Worm (Caenorhabditis elegans) whole organism, L1 larva: Measurements from ENCODE around the gene nlp-67.

Source experiments
- C04F5.9 ChIP-seq: sonication (generic microtip); optimal IDR thresholded peaks from 2 replicates; lab custom pipeline; 2016; ENCODE audit warnings: missing genetic modification characterization, missing compliant biosample characterization
- Y116A8C.19 ChIP-seq: sonication (generic microtip); optimal IDR thresholded peaks from 2 replicates; lab custom pipeline; 2016; ENCODE audit warnings: missing compliant biosample characterization, missing genetic modification characterization, borderline replicate concordance
- aha-1 ChIP-seq: fragments of 150-350 bp; optimal IDR thresholded peaks from 2 replicates; lab custom pipeline; 2014; ENCODE audit warnings: missing biosample characterization, missing genetic modification characterization
- ceh-8 ChIP-seq: fragments of 200-800 bp; sonication (Bioruptor generic); optimal IDR thresholded peaks from 2 replicates; lab custom pipeline; 2018; ENCODE audit warnings: mild to moderate bottlenecking, missing genetic modification characterization, moderate library complexity, missing compliant biosample characterization
- ceh-82 ChIP-seq, 3 experiments: fragments of 150-350 bp in 1 of 3; sonication (generic microtip) in 2 of 3; optimal IDR thresholded peaks; 2 replicates each; lab custom pipeline; 2014 to 2017; ENCODE audit warnings: missing biosample characterization in 3 of 3, missing genetic modification characterization in 3 of 3
- ceh-88 ChIP-seq: fragments of 200-800 bp; sonication (Bioruptor generic); IDR thresholded peaks from 2 replicates; pipeline ENCODE4 v1.3.6; 2022; ENCODE audit warnings: missing genetic modification characterization, missing compliant biosample characterization
- ces-1 ChIP-seq: fragments of 150-350 bp; optimal IDR thresholded peaks from 2 replicates; lab custom pipeline; 2014; ENCODE audit warnings: missing biosample characterization, missing genetic modification reagents, missing genetic modification characterization
- dsc-1 ChIP-seq: sonication (generic microtip); optimal IDR thresholded peaks from 2 replicates; lab custom pipeline; 2016; ENCODE audit warnings: mild to moderate bottlenecking, missing genetic modification characterization, missing compliant biosample characterization
- efl-1 ChIP-seq, 4 experiments: fragments of 150-350 bp; optimal IDR thresholded peaks in 3 of 4; peaks in 1 of 4; 1 replicate in 1 of 4; 2 replicates in 3 of 4; lab custom pipeline; 2014; ENCODE audit warnings: missing biosample characterization in 2 of 4, missing genetic modification characterization in 2 of 4, missing genetic modification reagents in 2 of 4
- egl-13 ChIP-seq: sonication (generic microtip); optimal IDR thresholded peaks from 2 replicates; lab custom pipeline; 2016; ENCODE audit warnings: missing genotype, missing genetic modification reagents, missing genetic modification characterization, missing compliant biosample characterization
- ets-5 ChIP-seq: fragments of 200-800 bp; sonication (Bioruptor generic); IDR thresholded peaks from 2 replicates; pipeline ENCODE4 v1.3.6; 2022; ENCODE audit warnings: missing genetic modification characterization, missing compliant biosample characterization
- fos-1 ChIP-seq: fragments of 150-350 bp; optimal IDR thresholded peaks from 2 replicates; lab custom pipeline; 2014; ENCODE audit warnings: missing biosample characterization, missing genetic modification characterization
- grh-1 ChIP-seq: fragments of 200-800 bp; sonication (Bioruptor generic); IDR thresholded peaks from 2 replicates; pipeline ENCODE4 v1.3.6; 2022; ENCODE audit warnings: missing genetic modification reagents, missing genetic modification characterization, missing compliant biosample characterization
- lin-13 ChIP-seq: fragments of 150-350 bp; optimal IDR thresholded peaks from 2 replicates; lab custom pipeline; 2014; ENCODE audit warnings: missing biosample characterization, missing genetic modification reagents, missing genetic modification characterization
- lin-14 ChIP-seq: fragments of 200-800 bp; sonication (Bioruptor generic); optimal IDR thresholded peaks from 2 replicates; lab custom pipeline; 2018; ENCODE audit warnings: mild to moderate bottlenecking, missing genetic modification characterization, moderate library complexity, missing compliant biosample characterization
- lin-15B ChIP-seq: fragments of 150-350 bp; sonication (generic microtip); optimal IDR thresholded peaks from 3 replicates; lab custom pipeline; 2014; ENCODE audit warnings: missing biosample characterization, missing genetic modification characterization
- lin-35 ChIP-seq, 2 experiments: fragments of 150-350 bp; optimal IDR thresholded peaks; 2 replicates each; lab custom pipeline; 2014; ENCODE audit warnings: missing biosample characterization in 2 of 2, missing genetic modification characterization in 2 of 2, missing genetic modification reagents in 2 of 2
- lin-39 ChIP-seq: fragments of 150-350 bp; optimal IDR thresholded peaks from 2 replicates; lab custom pipeline; 2014; ENCODE audit warnings: missing biosample characterization, missing genetic modification reagents, missing genetic modification characterization
- mdl-1 ChIP-seq, 2 experiments: fragments of 150-350 bp; optimal IDR thresholded peaks; 2 replicates each; lab custom pipeline; 2014 to 2017; ENCODE audit warnings: missing biosample characterization in 2 of 2, missing genetic modification characterization in 2 of 2, inconsistent platforms in 1 of 2
- mef-2 ChIP-seq: fragments of 150-350 bp; optimal IDR thresholded peaks from 2 replicates; lab custom pipeline; 2014; ENCODE audit warnings: missing biosample characterization, missing genetic modification characterization
- mep-1 ChIP-seq: fragments of 150-350 bp; optimal IDR thresholded peaks from 2 replicates; lab custom pipeline; 2014; ENCODE audit warnings: missing biosample characterization, missing genetic modification characterization
- nhr-11 ChIP-seq: fragments of 150-350 bp; optimal IDR thresholded peaks from 2 replicates; lab custom pipeline; 2014; ENCODE audit warnings: missing biosample characterization, missing genetic modification characterization
- nhr-12 ChIP-seq: sonication (generic microtip); optimal IDR thresholded peaks from 2 replicates; lab custom pipeline; 2017; ENCODE audit warnings: missing biosample characterization, missing genetic modification characterization
- nhr-19 ChIP-seq: fragments of 200-800 bp; sonication (Bioruptor generic); conservative IDR thresholded peaks from 2 replicates; pipeline ENCODE4 v1.3.6; 2022; ENCODE audit warnings: missing genetic modification characterization, missing compliant biosample characterization
- nhr-20 ChIP-seq: sonication (generic microtip); optimal IDR thresholded peaks from 2 replicates; lab custom pipeline; 2016; ENCODE audit warnings: mild to moderate bottlenecking, missing genetic modification characterization, missing compliant biosample characterization
- nhr-237 ChIP-seq: fragments of 150-350 bp; optimal IDR thresholded peaks from 2 replicates; lab custom pipeline; 2014; ENCODE audit warnings: missing biosample characterization, missing genetic modification characterization
- nhr-47 ChIP-seq: sonication (generic microtip); optimal IDR thresholded peaks from 2 replicates; lab custom pipeline; 2016; ENCODE audit warnings: mild to moderate bottlenecking, missing genetic modification characterization, moderate library complexity, missing compliant biosample characterization
- nhr-71 ChIP-seq: sonication (generic microtip); optimal IDR thresholded peaks from 2 replicates; lab custom pipeline; 2016; ENCODE audit warnings: mild to moderate bottlenecking, missing genetic modification characterization, moderate library complexity, missing compliant biosample characterization
- nhr-76 ChIP-seq: sonication (generic microtip); optimal IDR thresholded peaks from 2 replicates; lab custom pipeline; 2017; ENCODE audit warnings: missing biosample characterization, missing genetic modification characterization
- nhr-85 ChIP-seq: sonication (generic microtip); peaks from one replicate; lab custom pipeline; 2016; ENCODE audit warnings: missing genetic modification characterization, inconsistent platforms, missing compliant biosample characterization
- nhr-90 ChIP-seq: sonication (generic microtip); optimal IDR thresholded peaks from 2 replicates; lab custom pipeline; 2016; ENCODE audit warnings: mild to moderate bottlenecking, missing genetic modification characterization, missing compliant biosample characterization; ENCODE audit not compliant: poor library complexity
- pqm-1 ChIP-seq: sonication (generic microtip); optimal IDR thresholded peaks from 3 replicates; lab custom pipeline; 2017; ENCODE audit warnings: missing biosample characterization, missing genetic modification characterization
- rnt-1 ChIP-seq: sonication (generic microtip); optimal IDR thresholded peaks from 2 replicates; lab custom pipeline; 2016; ENCODE audit warnings: mild to moderate bottlenecking, missing genetic modification characterization, moderate library complexity, missing compliant biosample characterization
- skn-1 ChIP-seq: fragments of 150-350 bp; optimal IDR thresholded peaks from 2 replicates; lab custom pipeline; 2014; ENCODE audit warnings: missing biosample characterization, missing genetic modification characterization
- snpc-4 ChIP-seq: fragments of 150-350 bp; optimal IDR thresholded peaks from 2 replicates; lab custom pipeline; 2014; ENCODE audit warnings: missing biosample characterization, missing genetic modification characterization
- snu-23 ChIP-seq: sonication (generic microtip); optimal IDR thresholded peaks from 2 replicates; lab custom pipeline; 2016; ENCODE audit warnings: missing genetic modification characterization, missing compliant biosample characterization
- sptf-1 ChIP-seq: fragments of 150-350 bp; optimal IDR thresholded peaks from 2 replicates; lab custom pipeline; 2014; ENCODE audit warnings: missing biosample characterization, missing genetic modification characterization
- zag-1 ChIP-seq: fragments of 150-350 bp; optimal IDR thresholded peaks from 2 replicates; lab custom pipeline; 2014; ENCODE audit warnings: missing biosample characterization, missing genetic modification characterization
- zip-4 ChIP-seq: fragments of 200-800 bp; sonication (Bioruptor generic); optimal IDR thresholded peaks from 2 replicates; lab custom pipeline; 2018; ENCODE audit warnings: mild to moderate bottlenecking, missing genetic modification characterization, moderate library complexity, missing compliant biosample characterization
- ztf-4 ChIP-seq: fragments of 150-350 bp; optimal IDR thresholded peaks from 2 replicates; lab custom pipeline; 2014; ENCODE audit warnings: missing biosample characterization, missing genetic modification characterization

The nlp-67 gene

DNA sequence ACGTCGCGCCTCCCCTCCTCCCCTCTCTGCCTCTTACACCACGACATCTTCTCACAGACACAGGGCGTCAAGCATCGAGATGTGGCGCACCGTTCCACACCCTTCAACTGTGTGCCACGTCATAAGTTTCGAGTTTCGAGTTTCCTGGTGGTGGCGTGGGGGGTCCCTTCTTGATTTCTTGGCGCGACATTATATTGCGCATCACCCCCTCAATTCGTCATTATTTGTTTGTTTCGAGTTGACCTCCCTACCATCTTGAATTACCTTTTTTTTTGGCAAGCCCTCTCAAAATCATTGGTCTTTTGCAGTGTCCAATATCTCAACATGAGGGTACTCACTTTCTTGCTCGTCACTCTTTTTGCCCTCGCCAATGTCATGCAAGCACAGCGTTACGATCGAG, at the start of gene nlp-67:
Gene nlp-67 (plus strand): TSS at position 301 of the 400 bp plus-strand sequence.
- no peak for TF ChIP-seq mef-2 (tag; lab: Kevin White, UChicago)
- TF ChIP-seq skn-1 (tag; lab: Kevin White, UChicago) = no peak
- TF ChIP-seq sptf-1 = no peak
- TF ChIP-seq lin-39 (tag; lab: Kevin White, UChicago) = no peak
- TF ChIP-seq nhr-12 (tag; lab: Kevin White, UChicago) = no peak
- no peak for TF ChIP-seq nhr-47 (tag; lab: Kevin White, UChicago)

DNA sequence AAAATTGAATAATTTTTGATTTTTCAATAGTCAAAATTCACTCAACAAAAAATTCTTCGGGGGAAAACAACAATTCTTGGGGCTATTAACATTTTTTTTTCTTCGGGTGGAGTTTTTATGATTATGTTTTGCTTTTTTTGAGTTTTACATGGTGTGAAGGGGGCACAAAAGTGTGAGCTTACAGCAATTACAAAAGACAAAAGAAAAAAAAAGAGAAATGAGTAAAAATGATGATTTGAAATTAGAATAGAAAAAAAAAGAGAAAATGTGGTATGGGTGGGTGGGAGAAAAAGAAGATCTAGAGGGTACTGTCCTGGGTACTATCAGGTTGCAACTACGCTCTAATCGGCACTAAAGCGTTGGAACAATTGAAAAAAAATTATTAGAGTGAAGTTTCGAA, 43.3 kb upstream of the nlp-67 start:
- no peak for TF ChIP-seq nhr-90 (tag; lab: Kevin White, UChicago)
- no peak for TF ChIP-seq fos-1 (tag; lab: Kevin White, UChicago)
- no peak for TF ChIP-seq lin-13 (GFP tag; lab: Kevin White, UChicago)
- no peak for TF ChIP-seq Y116A8C.19 (tag; lab: Kevin White, UChicago)
- no peak for TF ChIP-seq mep-1 (tag; lab: Kevin White, UChicago)
- no peak for TF ChIP-seq snpc-4 (tag; lab: Kevin White, UChicago)
- no peak for TF ChIP-seq ceh-88
- no peak for TF ChIP-seq zag-1
- no peak for TF ChIP-seq egl-13 (tag; lab: Kevin White, UChicago)
- no peak for TF ChIP-seq pqm-1
- TF ChIP-seq, all 84 proteins: peak for 0

DNA sequence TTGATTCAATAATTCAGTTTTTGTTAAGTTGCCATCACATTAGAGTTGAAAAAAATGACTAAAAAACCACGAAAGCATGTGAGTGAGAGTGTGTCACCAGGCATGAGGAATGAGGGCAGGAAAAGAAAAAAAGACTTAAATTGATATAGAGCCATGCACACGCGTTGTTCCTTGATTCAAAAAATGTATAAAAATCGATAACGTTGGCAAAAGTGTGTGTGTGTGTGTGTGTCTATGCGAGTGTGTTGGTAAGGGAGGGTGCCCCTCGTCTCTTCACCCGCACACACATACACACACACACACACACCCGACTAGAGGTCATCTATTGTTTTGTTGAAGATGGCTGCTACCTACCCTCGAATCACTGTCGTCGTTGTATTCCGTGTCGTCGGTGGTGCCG, 40.3 kb upstream of the nlp-67 start:
- TF ChIP-seq nhr-71 (tag; lab: Kevin White, UChicago) = no peak
- TF ChIP-seq fos-1 (tag; lab: Kevin White, UChicago) = no peak
- TF ChIP-seq nhr-85 (tag; lab: Kevin White, UChicago) = peak; percentile 75
- TF ChIP-seq lin-35 (GFP tag; optimal IDR thresholded peaks at IDR 0.05; lab: Kevin White, UChicago) = no peak
- peak; percentile 53 for TF ChIP-seq lin-14
- TF ChIP-seq rnt-1 (tag; lab: Kevin White, UChicago) = peak; percentile 4
- TF ChIP-seq snu-23 (GFP tag; lab: Kevin White, UChicago) = peak; percentile 24
- TF ChIP-seq ets-5 (GFP tag; lab: Robert Waterston, UW) = no peak
- peak in 1 of 2 experiments; percentile 49 for TF ChIP-seq mdl-1 (tag; optimal IDR thresholded peaks at IDR 0.05; lab: Kevin White, UChicago)
- no peak for TF ChIP-seq zip-4 (GFP tag; lab: Kevin White, UChicago)
- TF ChIP-seq nhr-20 (tag; lab: Kevin White, UChicago) = peak; percentile 24
- TF ChIP-seq ztf-4 = no peak
- TF ChIP-seq nhr-19 = no peak
- TF ChIP-seq sptf-1 = no peak
- no peak for TF ChIP-seq aha-1
- TF ChIP-seq nhr-11 = no peak
- no peak for TF ChIP-seq lin-15B (tag; lab: Kevin White, UChicago)
- TF ChIP-seq ceh-8 (GFP tag; lab: Kevin White, UChicago) = no peak
- no peak for TF ChIP-seq grh-1 (GFP tag; lab: Robert Waterston, UW)
- no peak for TF ChIP-seq nhr-237 (tag; lab: Kevin White, UChicago)
- no peak for TF ChIP-seq dsc-1 (tag; lab: Kevin White, UChicago)
- TF ChIP-seq nhr-76 (tag; lab: Kevin White, UChicago) = no peak
- no peak for TF ChIP-seq efl-1 (optimal IDR thresholded peaks at IDR 0.05; lab: Kevin White, UChicago)
- TF ChIP-seq efl-1 (GFP tag; optimal IDR thresholded peaks at IDR 0.05 in 1 of 2; lab: Kevin White, UChicago) = peak in 1 of 2 experiments; percentile 82
- no peak for TF ChIP-seq ces-1 (GFP tag; lab: Kevin White, UChicago)
- no peak for TF ChIP-seq ceh-82 (tag; optimal IDR thresholded peaks at IDR 0.05; lab: Kevin White, UChicago)
- no peak for TF ChIP-seq C04F5.9 (tag; lab: Kevin White, UChicago)
